Worm (Caenorhabditis elegans): ENCODE measurements around the gene air-1.

- TF ChIP-seq unc-86 (tag; optimal IDR thresholded peaks at IDR 0.05) (no peak), sox-2 (GFP tag; IDR thresholded peaks at IDR 0.05) (no peak), tbx-2 (tag; optimal IDR thresholded peaks at IDR 0.05) (no peak), ama-1 (optimal IDR thresholded peaks at IDR 0.05) (no peak), mec-3 (tag; optimal IDR thresholded peaks at IDR 0.05; ENCODE audit: borderline replicate concordance) (no peak), nhr-11 (tag; optimal IDR thresholded peaks at IDR 0.05) (no peak), dve-1 (tag; optimal IDR thresholded peaks at IDR 0.05) (no peak), pqm-1 (tag; optimal IDR thresholded peaks at IDR 0.05) (no peak), fkh-10 (GFP tag; optimal IDR thresholded peaks at IDR 0.05) (no peak), zip-5 (tag; optimal IDR thresholded peaks at IDR 0.05) (no peak)
These were observed 42.3 kb upstream of the air-1 start, which contains the start of gene srp-7 for ce11 chrV:8178914-8179542.
